Fruit fly (Drosophila melanogaster): ENCODE data around the gene sip2.

Gene sip2

dm6 chr2L:6913964-6914363 lies 49.9 kb downstream of the sip2 start, which contains the start of gene Wee1 (continued):
- TF ChIP-seq inv (GFP tag; IDR thresholded peaks at IDR 0.05; ENCODE audit: partially characterized antibody) (no peak), CG6791 (GFP tag; IDR thresholded peaks at IDR 0.05; ENCODE audit: partially characterized antibody) (no peak), Elba2 (GFP tag; optimal IDR thresholded peaks at IDR 0.05) (peak; percentile 30), wor (GFP tag; IDR thresholded peaks at IDR 0.05) (no peak), Hr39 (optimal IDR thresholded peaks at IDR 0.05) (no peak), salm (tag; optimal IDR thresholded peaks at IDR 0.05) (no peak), CG6813 (GFP tag; optimal IDR thresholded peaks at IDR 0.05) (no peak), zfh2 (GFP tag; optimal IDR thresholded peaks at IDR 0.05) (no peak), CG6854 (GFP tag; optimal IDR thresholded peaks at IDR 0.05) (no peak), Stat92E (GFP tag; optimal IDR thresholded peaks at IDR 0.05) (no peak), gsb-n (tag; optimal IDR thresholded peaks at IDR 0.05) (no peak), Fer2 (tag; optimal IDR thresholded peaks at IDR 0.05) (no peak), NFAT (GFP tag; IDR thresholded peaks at IDR 0.05) (no peak), sima (GFP tag; optimal IDR thresholded peaks at IDR 0.05) (no peak), Doc2 (GFP tag; IDR thresholded peaks at IDR 0.05) (no peak), HLH3B (GFP tag; IDR thresholded peaks at IDR 0.05) (no peak), CG4820 (GFP tag; optimal IDR thresholded peaks at IDR 0.05) (no peak), ind (GFP tag; optimal IDR thresholded peaks at IDR 0.05) (no peak), CG16779 (GFP tag; IDR thresholded peaks at IDR 0.05) (no peak), gfzf (GFP tag; optimal IDR thresholded peaks at IDR 0.05) (peak; percentile 98), CG7271 (tag; optimal IDR thresholded peaks at IDR 0.05) (no peak), CG8089 (GFP tag; optimal IDR thresholded peaks at IDR 0.05) (no peak), CG31365 (tag; optimal IDR thresholded peaks at IDR 0.05) (no peak), bigmax (GFP tag; optimal IDR thresholded peaks at IDR 0.05) (peak; percentile 59), ase (GFP tag; IDR thresholded peaks at IDR 0.05) (no peak), btn (GFP tag; optimal IDR thresholded peaks at IDR 0.05) (no peak), slp2 (GFP tag; optimal IDR thresholded peaks at IDR 0.05) (no peak), gcm2 (GFP tag; optimal IDR thresholded peaks at IDR 0.05) (no peak), TFAM (GFP tag; optimal IDR thresholded peaks at IDR 0.05) (no peak), Atf6 (GFP tag; IDR thresholded peaks at IDR 0.05) (no peak), Hmr (GFP tag; optimal IDR thresholded peaks at IDR 0.05) (no peak), Optix (GFP tag; IDR thresholded peaks at IDR 0.05) (no peak), eyg (GFP tag; optimal IDR thresholded peaks at IDR 0.05) (no peak), CG3838 (GFP tag; optimal IDR thresholded peaks at IDR 0.05) (no peak), MESR4 (GFP tag; optimal IDR thresholded peaks at IDR 0.05) (peak; percentile 59), Hr51 (GFP tag; optimal IDR thresholded peaks at IDR 0.05) (no peak), schlank (tag; optimal IDR thresholded peaks at IDR 0.05) (no peak), gcm (GFP tag; optimal IDR thresholded peaks at IDR 0.05) (no peak), Aef1 (GFP tag; IDR thresholded peaks at IDR 0.05) (no peak), CG9609 (GFP tag; optimal IDR thresholded peaks at IDR 0.05) (no peak), Med (GFP tag) (peak; percentile 69), klu (GFP tag; IDR thresholded peaks at IDR 0.05) (no peak), cad (GFP tag; optimal IDR thresholded peaks at IDR 0.05) (no peak), CG14050 (GFP tag; IDR thresholded peaks at IDR 0.05) (no peak), CG30403 (GFP tag; optimal IDR thresholded peaks at IDR 0.05) (no peak), CG2678 (tag; optimal IDR thresholded peaks at IDR 0.05) (no peak), CG11504 (tag; optimal IDR thresholded peaks at IDR 0.05) (no peak), NC2α (GFP tag; optimal IDR thresholded peaks at IDR 0.05) (no peak), GATAe (GFP tag; conservative IDR thresholded peaks at IDR 0.05) (no peak), BtbVII (GFP tag; optimal IDR thresholded peaks at IDR 0.05) (no peak), CG1529 (GFP tag; optimal IDR thresholded peaks at IDR 0.05) (no peak), Chrac-16 (GFP tag; optimal IDR thresholded peaks at IDR 0.05) (no peak), CG7745 (tag; optimal IDR thresholded peaks at IDR 0.05) (no peak)

Data from whole organism, embryonic.